Worm (Caenorhabditis elegans) whole organism, L4/young adult: ENCODE measurements around the gene Y17G9B.11.
"Not testable (repeated sequence)": the region's sequence is repeated elsewhere in the genome, so short reads cannot be mapped to it uniquely, and the experiment has no call there.

Experiments
- W03F9.2 ChIP-seq: fragments of 150-350 bp; optimal IDR thresholded peaks from 2 replicates; lab custom pipeline; 2014; ENCODE audit warnings: missing biosample characterization, missing genetic modification characterization
- dao-5 ChIP-seq: sonication (generic microtip); optimal IDR thresholded peaks from 2 replicates; lab custom pipeline; 2016; ENCODE audit warnings: missing genotype, missing genetic modification characterization, moderate library complexity, missing compliant biosample characterization
- him-1 ChIP-seq: sonication (generic microtip); optimal IDR thresholded peaks from 2 replicates; lab custom pipeline; 2016; ENCODE audit warnings: missing genotype, missing genetic modification reagents, missing genetic modification characterization, missing compliant biosample characterization

The Y17G9B.11 gene

ce11 chrIV:4755929-4756655 is at the start of gene Y17G9B.11, which contains the start of gene fbxb-77:
Y17G9B.11 (plus strand) TSS chrIV:4756605.
fbxb-77 (minus strand) TSS chrIV:4756157.
- TF ChIP-seq dao-5 (tag; lab: Kevin White, UChicago), result no peak
- TF ChIP-seq W03F9.2 (tag; lab: Kevin White, UChicago), result no peak

DNA sequence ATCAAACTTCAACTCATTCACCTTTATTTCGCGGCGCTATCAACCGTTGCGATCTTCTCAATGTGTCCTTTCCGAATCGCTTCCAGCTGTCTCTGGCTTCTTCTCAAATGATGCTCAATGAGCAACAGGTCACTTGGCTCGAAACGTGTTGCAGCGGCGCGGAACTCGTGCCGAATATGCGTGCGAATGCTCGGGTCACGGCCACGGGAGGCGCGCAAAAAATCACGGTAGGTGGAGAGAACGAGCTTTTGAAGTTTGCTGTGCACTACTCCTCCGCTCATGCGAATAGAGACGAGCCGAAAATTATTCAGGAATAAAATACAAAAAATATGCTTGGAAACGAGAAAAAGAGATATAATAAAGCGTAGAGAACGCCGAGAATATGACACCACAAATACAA is 45.9 kb upstream of the Y17G9B.11 start, which contains the start of gene cif-1:
Gene cif-1, minus strand, starts transcription at position 297 of the 400 bp plus-strand sequence.
- TF ChIP-seq dao-5 (tag; lab: Kevin White, UChicago), result no peak
- TF ChIP-seq W03F9.2 (tag; lab: Kevin White, UChicago), result no peak
- no peak for TF ChIP-seq him-1 (tag; lab: Kevin White, UChicago)

- TF ChIP-seq W03F9.2 (tag; lab: Kevin White, UChicago), result no peak
- TF ChIP-seq him-1 (tag; lab: Kevin White, UChicago), result no peak
- no peak for TF ChIP-seq dao-5 (tag; lab: Kevin White, UChicago)
Observed at ce11 chrIV:4712376-4712775, 44.0 kb upstream of the Y17G9B.11 start, which contains the start of gene yars-2. yars-2 (minus strand) TSS chrIV:4712624.

DNA sequence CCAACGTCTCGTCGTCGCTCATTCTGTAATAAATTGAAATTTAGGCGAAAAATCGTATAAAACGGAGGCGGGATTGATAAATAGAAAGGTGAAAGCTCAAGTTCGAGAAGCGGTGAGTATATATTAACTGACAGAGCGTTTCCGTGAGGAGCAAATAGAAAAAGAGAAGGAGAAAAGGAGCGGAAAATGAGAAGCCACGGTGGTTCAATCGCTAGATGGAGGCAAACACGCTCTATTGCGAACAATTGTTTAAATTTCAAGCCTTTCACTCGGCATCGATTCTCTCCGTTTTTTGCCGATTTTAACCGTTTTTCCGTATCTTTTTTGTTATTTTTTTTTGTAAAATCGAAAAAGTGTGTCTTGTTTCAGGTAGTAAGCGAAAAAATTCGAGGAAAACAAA is 40.6 kb upstream of the Y17G9B.11 start, which contains the start of gene miro-1:
Gene miro-1, minus strand, starts transcription at position 23 of the 400 bp plus-strand sequence.
- TF ChIP-seq W03F9.2, dao-5, him-1 (tag; lab: Kevin White, UChicago): not testable (repeated sequence)

DNA sequence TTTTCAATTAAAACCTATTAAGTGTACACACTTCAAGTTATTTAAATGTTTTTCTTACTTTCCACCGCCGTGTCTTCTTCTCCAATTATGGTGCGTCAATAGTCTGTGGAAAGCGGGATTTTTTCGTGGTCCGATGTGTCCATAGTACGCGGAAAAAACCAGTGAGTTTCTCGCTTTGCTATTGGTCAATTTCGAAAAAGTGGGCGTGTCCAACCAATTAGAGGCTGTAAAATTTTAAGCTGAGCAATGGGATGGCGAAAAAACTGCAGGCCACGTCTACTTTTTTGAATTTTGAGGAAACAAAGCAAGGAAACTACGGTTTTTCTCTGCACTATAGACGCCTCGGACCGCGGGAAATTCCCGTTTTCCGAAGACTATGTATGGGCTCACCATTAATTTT is 32.7 kb upstream of the Y17G9B.11 start:
- no peak for TF ChIP-seq W03F9.2 (tag; lab: Kevin White, UChicago)
- no peak for TF ChIP-seq him-1 (tag; lab: Kevin White, UChicago)
- no peak for TF ChIP-seq dao-5 (tag; lab: Kevin White, UChicago)

DNA sequence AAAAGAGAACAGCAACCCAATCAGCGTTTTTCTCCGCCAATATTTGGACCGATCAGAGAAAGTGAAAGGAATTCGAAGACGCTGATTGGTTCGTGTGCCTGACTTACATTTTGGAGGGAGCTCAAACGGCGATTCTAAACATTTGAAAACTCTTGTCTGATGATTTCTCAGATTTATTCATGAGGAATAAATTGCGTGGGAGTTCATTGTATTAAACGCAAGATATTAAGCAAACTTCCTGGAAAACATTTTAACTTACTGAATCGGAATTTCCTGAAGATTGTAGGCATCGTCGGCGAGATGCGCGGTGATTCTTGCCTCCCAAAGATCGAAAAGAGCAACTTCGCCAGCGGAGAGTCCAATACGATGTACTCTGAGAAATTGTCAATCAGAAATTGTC is 31.8 kb upstream of the Y17G9B.11 start, which contains the start of gene K08F11.1:
Gene K08F11.1, plus strand, starts transcription at position 301 of the 400 bp plus-strand sequence.
- TF ChIP-seq W03F9.2 (tag; lab: Kevin White, UChicago), result no peak
- TF ChIP-seq him-1 (tag; lab: Kevin White, UChicago), result no peak
- no peak for TF ChIP-seq dao-5 (tag; lab: Kevin White, UChicago)

ce11 chrIV:4725478-4725920 is 30.9 kb upstream of the Y17G9B.11 start:
- TF ChIP-seq dao-5 (tag; lab: Kevin White, UChicago) (peak; percentile 1), him-1 (tag; lab: Kevin White, UChicago) (peak; percentile 88)

- TF ChIP-seq him-1 (tag; lab: Kevin White, UChicago) (peak; percentile 73), W03F9.2 (tag; lab: Kevin White, UChicago) (peak; percentile 37)
Observed at ce11 chrIV:4727935-4728334, 28.5 kb upstream of the Y17G9B.11 start.

DNA sequence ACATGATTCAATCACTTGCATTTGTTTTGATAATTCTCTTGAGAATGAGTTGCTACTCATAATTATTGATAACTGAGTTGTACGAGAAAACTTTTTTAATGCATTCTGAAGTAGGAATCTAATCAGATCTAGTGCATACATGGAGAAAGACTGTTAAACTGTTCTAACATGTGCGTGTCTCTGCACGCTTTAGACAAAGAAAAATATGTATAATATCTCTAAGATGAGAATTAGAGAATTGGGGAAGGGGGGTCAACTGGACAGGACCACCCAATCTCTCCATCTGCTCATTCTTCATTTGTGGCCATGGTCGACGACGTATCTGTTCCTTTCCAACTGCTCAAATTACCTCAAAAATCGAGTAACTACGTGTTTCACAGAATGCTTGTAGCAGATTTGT is 19.1 kb upstream of the Y17G9B.11 start, which contains the start of gene fbxb-78:
Gene fbxb-78, plus strand, starts transcription at position 301 of the 400 bp plus-strand sequence.
- TF ChIP-seq dao-5 (tag; lab: Kevin White, UChicago) (no peak), him-1 (tag; lab: Kevin White, UChicago) (no peak), W03F9.2 (tag; lab: Kevin White, UChicago) (no peak)

DNA sequence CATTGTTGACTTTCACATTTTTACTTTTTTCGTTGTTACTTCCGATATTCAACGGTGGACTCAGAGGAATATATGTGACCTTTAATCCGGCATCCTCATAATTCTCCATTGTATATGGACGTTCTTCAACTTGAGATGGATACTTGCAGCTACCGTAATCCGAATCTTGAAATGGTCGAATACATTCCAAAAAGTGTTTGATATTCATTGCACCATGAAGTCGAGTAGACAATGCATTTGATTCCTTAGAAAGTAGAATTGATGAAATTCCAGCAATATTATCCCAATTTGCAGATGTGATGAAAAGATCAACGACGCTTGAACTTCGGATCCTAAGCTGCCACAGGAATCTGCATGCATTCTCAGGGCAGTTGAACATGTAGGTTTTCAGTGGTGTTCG is 13.9 kb upstream of the Y17G9B.11 start:
- TF ChIP-seq W03F9.2 (tag; lab: Kevin White, UChicago) (no peak), him-1 (tag; lab: Kevin White, UChicago) (no peak), dao-5 (tag; lab: Kevin White, UChicago) (no peak)

DNA sequence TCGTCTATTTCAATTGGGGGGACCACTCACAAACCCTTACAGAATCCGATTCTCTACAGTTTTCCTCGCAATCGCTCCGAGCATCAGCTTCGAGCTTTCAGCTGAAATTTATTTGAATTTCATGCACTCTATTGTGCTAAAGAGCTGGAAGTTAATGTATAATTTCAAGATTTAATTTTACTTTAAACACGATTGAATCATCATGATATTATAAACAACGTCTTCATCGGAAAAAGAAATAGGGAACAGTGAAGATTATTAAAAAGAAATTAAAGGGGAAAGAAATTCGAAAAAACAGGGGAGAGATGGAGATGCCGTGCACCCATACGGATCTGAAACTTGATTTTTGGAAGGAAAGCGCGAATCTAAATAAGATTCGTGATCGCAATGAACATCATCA is 12.2 kb upstream of the Y17G9B.11 start, which contains the start of gene hoe-1:
Gene hoe-1, minus strand, starts transcription at position 101 of the 400 bp plus-strand sequence.
- no peak for TF ChIP-seq dao-5 (tag; lab: Kevin White, UChicago)
- no peak for TF ChIP-seq him-1 (tag; lab: Kevin White, UChicago)
- TF ChIP-seq W03F9.2 (tag; lab: Kevin White, UChicago), result no peak

- TF ChIP-seq W03F9.2 (tag; lab: Kevin White, UChicago) (peak; percentile 96), dao-5 (tag; lab: Kevin White, UChicago) (no peak), him-1 (tag; lab: Kevin White, UChicago) (peak; percentile 10)
Observed at ce11 chrIV:4745422-4745821, 11.0 kb upstream of the Y17G9B.11 start, which contains the start of gene timm-17B.1. timm-17B.1 (minus strand) TSS chrIV:4745492.

- no peak for TF ChIP-seq him-1 (tag; lab: Kevin White, UChicago)
- no peak for TF ChIP-seq dao-5 (tag; lab: Kevin White, UChicago)
- TF ChIP-seq W03F9.2 (tag; lab: Kevin White, UChicago), result no peak
Observed at ce11 chrIV:4747553-4747952, 8.9 kb upstream of the Y17G9B.11 start, which contains the start of gene tctn-1. tctn-1 (minus strand) TSS chrIV:4747832.
